Worm (Caenorhabditis elegans) whole organism, L2 larva: ENCODE data around the gene attf-4.
"Not testable (repeated sequence)": the region's sequence is repeated elsewhere in the genome, so short reads cannot be mapped to it uniquely, and the experiment has no call there.

Source experiments
- F13H6.1 ChIP-seq: sonication (generic microtip); optimal IDR thresholded peaks from 2 replicates; lab custom pipeline; 2016; ENCODE audit warnings: missing genetic modification characterization, missing compliant biosample characterization
- ZK546.5 ChIP-seq: sonication (generic microtip); optimal IDR thresholded peaks from 2 replicates; lab custom pipeline; 2017; ENCODE audit warnings: missing biosample characterization, missing genetic modification characterization
- ama-1 ChIP-seq: fragments of 150-350 bp; optimal IDR thresholded peaks from 2 replicates; lab custom pipeline; 2018; ENCODE audit warnings: inconsistent platforms
- lin-13 ChIP-seq: fragments of 150-350 bp; optimal IDR thresholded peaks from 2 replicates; lab custom pipeline; 2014; ENCODE audit warnings: missing biosample characterization, missing genetic modification reagents, missing genetic modification characterization
- nhr-11 ChIP-seq: fragments of 150-350 bp; optimal IDR thresholded peaks from 2 replicates; lab custom pipeline; 2014; ENCODE audit warnings: missing biosample characterization, missing genetic modification characterization
- nhr-23 ChIP-seq: fragments of 150-350 bp; optimal IDR thresholded peaks from 2 replicates; lab custom pipeline; 2014; ENCODE audit warnings: missing biosample characterization, missing genetic modification reagents, missing genetic modification characterization
- nhr-6 ChIP-seq: fragments of 150-350 bp; optimal IDR thresholded peaks from 2 replicates; lab custom pipeline; 2014; ENCODE audit warnings: missing biosample characterization, missing genetic modification characterization
- nhr-77 ChIP-seq: fragments of 150-350 bp; optimal IDR thresholded peaks from 2 replicates; lab custom pipeline; 2014; ENCODE audit warnings: missing biosample characterization, missing genetic modification characterization
- zag-1 ChIP-seq: fragments of 150-350 bp; optimal IDR thresholded peaks from 2 replicates; lab custom pipeline; 2014; ENCODE audit warnings: missing biosample characterization, missing genetic modification characterization

ce11 chrIII:6133389-6133789 is 53.0 kb downstream of the attf-4 start:
- not testable (repeated sequence) for TF ChIP-seq nhr-77 (tag; lab: Kevin White, UChicago); ZK546.5 (tag; lab: Kevin White, UChicago); nhr-23; ama-1 (lab: Kevin White, UChicago); nhr-6 (tag; lab: Kevin White, UChicago); nhr-11 (tag; lab: Kevin White, UChicago); zag-1 (tag; lab: Kevin White, UChicago)
- TF ChIP-seq F13H6.1 (tag; lab: Kevin White, UChicago) (peak; percentile 82), lin-13 (GFP tag; lab: Kevin White, UChicago) (peak; percentile 35)
